Comparison of ENCODE assay signal across 1 fruit fly cellular context in the genomic region with DNA sequence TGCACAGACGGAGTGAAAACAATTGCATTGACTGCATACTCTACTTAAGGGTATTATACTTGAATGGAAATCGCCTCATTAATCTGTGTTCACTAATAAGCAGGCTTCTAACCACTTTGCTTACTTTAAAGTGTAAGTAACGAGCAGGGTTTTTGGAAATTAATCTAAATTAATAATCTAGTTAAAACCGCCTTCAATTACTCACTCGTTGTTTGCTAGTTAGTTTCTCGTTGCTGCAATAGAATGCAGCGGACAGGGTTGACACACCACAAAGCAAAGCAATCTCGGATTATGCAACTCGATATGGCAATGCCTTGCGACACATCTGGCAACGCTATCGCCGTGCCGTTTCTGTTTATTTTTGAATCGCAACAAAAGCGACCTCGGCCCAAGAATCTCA.
TF ChIP-seq lines count a peak whose summit lies in the region.

No protein-coding gene starts in this region.

TF ChIP-seq in whole organism, embryonic, 481 proteins besides CTCF, POLR2A, EP300 and RAD21 (continued from another document and continues in another):
- TF ChIP-seq Poxn (GFP tag; IDR thresholded peaks at IDR 0.05; lab: Robert Waterston, UW) (no peak), CG6791 (GFP tag; IDR thresholded peaks at IDR 0.05; lab: Robert Waterston, UW; ENCODE audit: partially characterized antibody) (peak; percentile 38; the same call in 1 of the 3 replicates), bsh (GFP tag; optimal IDR thresholded peaks at IDR 0.05; lab: Kevin White, UChicago) (peak in 1 of 2 experiments; percentile 13), CG32772 (GFP tag; IDR thresholded peaks at IDR 0.05; lab: Robert Waterston, UW) (no peak), CG10565 (GFP tag; optimal IDR thresholded peaks at IDR 0.05; lab: Kevin White, UChicago) (no peak), Awh (GFP tag; IDR thresholded peaks at IDR 0.05; lab: Robert Waterston, UW) (no peak), CG32767 (GFP tag; IDR thresholded peaks at IDR 0.05; lab: Robert Waterston, UW) (no peak), CG10366 (GFP tag; IDR thresholded peaks at IDR 0.05; lab: Robert Waterston, UW) (no peak), Vsx1 (GFP tag; optimal IDR thresholded peaks at IDR 0.05; lab: Kevin White, UChicago) (no peak), cad (GFP tag; optimal IDR thresholded peaks at IDR 0.05; lab: Kevin White, UChicago) (no peak), PHDP (tag; optimal IDR thresholded peaks at IDR 0.05; lab: Kevin White, UChicago) (no peak), D19B (GFP tag; optimal IDR thresholded peaks at IDR 0.05; lab: Kevin White, UChicago) (no peak), HLH54F (GFP tag; optimal IDR thresholded peaks at IDR 0.05; lab: Kevin White, UChicago) (no peak), ems (GFP tag; optimal IDR thresholded peaks at IDR 0.05; lab: Kevin White, UChicago) (no peak), dmrt11E (tag; optimal IDR thresholded peaks at IDR 0.05; lab: Kevin White, UChicago) (no peak), CG17912 (GFP tag; optimal IDR thresholded peaks at IDR 0.05; lab: Kevin White, UChicago) (no peak), sob (GFP tag; IDR thresholded peaks at IDR 0.05; lab: Robert Waterston, UW) (no peak), Eip74EF (GFP tag; optimal IDR thresholded peaks at IDR 0.05; lab: Kevin White, UChicago) (no peak), H15 (GFP tag; IDR thresholded peaks at IDR 0.05; lab: Robert Waterston, UW) (no peak), kah (GFP tag; optimal IDR thresholded peaks at IDR 0.05; lab: Kevin White, UChicago) (no peak), Camta (GFP tag; optimal IDR thresholded peaks at IDR 0.05; lab: Kevin White, UChicago) (peak; percentile 5), Hr51 (GFP tag; optimal IDR thresholded peaks at IDR 0.05; lab: Kevin White, UChicago) (peak in 1 of 2 experiments; percentile 1), ttk (GFP tag; IDR thresholded peaks at IDR 0.05; lab: Robert Waterston, UW) (no peak), sd (tag; optimal IDR thresholded peaks at IDR 0.05; lab: Kevin White, UChicago) (no peak), CG2678 (tag; optimal IDR thresholded peaks at IDR 0.05; lab: Kevin White, UChicago) (no peak), CG10959 (GFP tag; IDR thresholded peaks at IDR 0.05; lab: Robert Waterston, UW) (no peak), CG2116 (GFP tag; optimal IDR thresholded peaks at IDR 0.05; lab: Kevin White, UChicago) (no peak), mld (GFP tag; IDR thresholded peaks at IDR 0.05; lab: Robert Waterston, UW; ENCODE audit: partially characterized antibody) (no peak), peb (GFP tag; IDR thresholded peaks at IDR 0.05; lab: Robert Waterston, UW) (no peak), chn (GFP tag; optimal IDR thresholded peaks at IDR 0.05; lab: Kevin White, UChicago) (no peak), CG4360 (GFP tag; IDR thresholded peaks at IDR 0.05; lab: Robert Waterston, UW) (no peak), CG4617 (GFP tag; optimal IDR thresholded peaks at IDR 0.05; lab: Kevin White, UChicago; ENCODE audit: borderline replicate concordance) (no peak), dpn (GFP tag; optimal IDR thresholded peaks at IDR 0.05; lab: Kevin White, UChicago) (no peak), CG33213 (GFP tag; optimal IDR thresholded peaks at IDR 0.05; lab: Kevin White, UChicago) (no peak), CG3163 (GFP tag; optimal IDR thresholded peaks at IDR 0.05; lab: Kevin White, UChicago) (no peak), her (GFP tag; optimal IDR thresholded peaks at IDR 0.05; lab: Kevin White, UChicago) (no peak), CG12391 (tag; optimal IDR thresholded peaks at IDR 0.05; lab: Kevin White, UChicago) (no peak), Jarid2 (GFP tag; optimal IDR thresholded peaks at IDR 0.05; lab: Kevin White, UChicago) (no peak), lbe (GFP tag; optimal IDR thresholded peaks at IDR 0.05; lab: Kevin White, UChicago) (no peak), jumu (GFP tag; optimal IDR thresholded peaks at IDR 0.05; lab: Kevin White, UChicago) (no peak), CG12104 (GFP tag; optimal IDR thresholded peaks at IDR 0.05; lab: Kevin White, UChicago) (no peak), Pdp1 (GFP tag; optimal IDR thresholded peaks at IDR 0.05; lab: Kevin White, UChicago) (peak in 1 of 2 experiments; percentile 84), Hr78 (GFP tag; optimal IDR thresholded peaks at IDR 0.05; lab: Kevin White, UChicago) (peak in 1 of 2 experiments; percentile 21), Max (GFP tag; optimal IDR thresholded peaks at IDR 0.05; lab: Kevin White, UChicago) (no peak), CG6175 (GFP tag; IDR thresholded peaks at IDR 0.05; lab: Robert Waterston, UW) (no peak), slou (GFP tag; optimal IDR thresholded peaks at IDR 0.05; lab: Kevin White, UChicago) (no peak), CG15479 (GFP tag; optimal IDR thresholded peaks at IDR 0.05; lab: Kevin White, UChicago) (no peak), gcm (GFP tag; optimal IDR thresholded peaks at IDR 0.05; lab: Kevin White, UChicago) (no peak), CG15269 (tag; optimal IDR thresholded peaks at IDR 0.05; lab: Kevin White, UChicago) (no peak), CG5180 (GFP tag; optimal IDR thresholded peaks at IDR 0.05; lab: Kevin White, UChicago) (no peak), corto (GFP tag; optimal IDR thresholded peaks at IDR 0.05; lab: Kevin White, UChicago) (no peak), Lim3 (GFP tag; IDR thresholded peaks at IDR 0.05; lab: Robert Waterston, UW) (no peak), insv (GFP tag; optimal IDR thresholded peaks at IDR 0.05; lab: Kevin White, UChicago) (no peak), Hand (GFP tag; optimal IDR thresholded peaks at IDR 0.05; lab: Kevin White, UChicago) (no peak), fd96Cb (tag; optimal IDR thresholded peaks at IDR 0.05; lab: Kevin White, UChicago) (peak; percentile 12), CG3065 (GFP tag; optimal IDR thresholded peaks at IDR 0.05; lab: Kevin White, UChicago) (no peak), gt (GFP tag; IDR thresholded peaks at IDR 0.05; lab: Robert Waterston, UW) (no peak), caup (GFP tag; optimal IDR thresholded peaks at IDR 0.05; lab: Kevin White, UChicago; ENCODE audit: severe bottlenecking) (no peak), CG3407 (GFP tag; optimal IDR thresholded peaks at IDR 0.05; lab: Kevin White, UChicago) (no peak), lov (optimal IDR thresholded peaks at IDR 0.05; lab: Kevin White, UChicago) (no peak), lov (GFP tag; IDR thresholded peaks at IDR 0.05; lab: Robert Waterston, UW) (no peak), cwo (GFP tag; optimal IDR thresholded peaks at IDR 0.05; lab: Kevin White, UChicago) (no peak), sens (GFP tag; lab: Kevin White, UChicago) (peak; percentile 91), CoRest (tag; optimal IDR thresholded peaks at IDR 0.05; lab: Kevin White, UChicago) (no peak), phol (tag; optimal IDR thresholded peaks at IDR 0.05; lab: Kevin White, UChicago) (peak; percentile 24), CHES-1-like (GFP tag; optimal IDR thresholded peaks at IDR 0.05; lab: Kevin White, UChicago) (no peak), trem (tag; optimal IDR thresholded peaks at IDR 0.05; lab: Kevin White, UChicago) (no peak), CG31224 (GFP tag; IDR thresholded peaks at IDR 0.05; lab: Robert Waterston, UW) (no peak), CG7745 (tag; optimal IDR thresholded peaks at IDR 0.05; lab: Kevin White, UChicago) (no peak), ro (GFP tag; IDR thresholded peaks at IDR 0.05; lab: Robert Waterston, UW) (no peak), Lpt (GFP tag; optimal IDR thresholded peaks at IDR 0.05; lab: Kevin White, UChicago) (no peak), Dll (GFP tag; IDR thresholded peaks at IDR 0.05; lab: Robert Waterston, UW; ENCODE audit: partially characterized antibody) (no peak), NfI (GFP tag; optimal IDR thresholded peaks at IDR 0.05; lab: Kevin White, UChicago) (no peak), wdn (GFP tag; IDR thresholded peaks at IDR 0.05; lab: Robert Waterston, UW) (no peak), pum (GFP tag; optimal IDR thresholded peaks at IDR 0.05; lab: Kevin White, UChicago) (no peak), Med (GFP tag; lab: Kevin White, UChicago) (peak; percentile 60), CG18262 (tag; optimal IDR thresholded peaks at IDR 0.05; lab: Kevin White, UChicago) (peak; percentile 17), tll (GFP tag; optimal IDR thresholded peaks at IDR 0.05; lab: Kevin White, UChicago) (no peak), CG6654 (GFP tag; optimal IDR thresholded peaks at IDR 0.05; lab: Kevin White, UChicago) (no peak), otp (GFP tag; IDR thresholded peaks at IDR 0.05; lab: Robert Waterston, UW) (no peak), CG31441 (GFP tag; IDR thresholded peaks at IDR 0.05; lab: Robert Waterston, UW) (no peak), nmo (GFP tag; optimal IDR thresholded peaks at IDR 0.05; lab: Kevin White, UChicago) (peak; percentile 20), Oaz (GFP tag; IDR thresholded peaks at IDR 0.05; lab: Robert Waterston, UW) (no peak), gem (tag; optimal IDR thresholded peaks at IDR 0.05; lab: Kevin White, UChicago) (peak; percentile 37), CG15514 (GFP tag; optimal IDR thresholded peaks at IDR 0.05; lab: Kevin White, UChicago) (no peak), sqz (GFP tag; optimal IDR thresholded peaks at IDR 0.05; lab: Kevin White, UChicago) (no peak), CG4730 (GFP tag; IDR thresholded peaks at IDR 0.05; lab: Robert Waterston, UW) (no peak), Atf3 (GFP tag; optimal IDR thresholded peaks at IDR 0.05; lab: Kevin White, UChicago) (no peak), Nf-YA (GFP tag; IDR thresholded peaks at IDR 0.05; lab: Robert Waterston, UW) (no peak), Ssrp (tag; optimal IDR thresholded peaks at IDR 0.05; lab: Kevin White, UChicago) (peak; percentile 15), mirr (GFP tag; optimal IDR thresholded peaks at IDR 0.05; lab: Kevin White, UChicago) (no peak), Blimp-1 (GFP tag; optimal IDR thresholded peaks at IDR 0.05; lab: Kevin White, UChicago) (no peak), Doc2 (GFP tag; IDR thresholded peaks at IDR 0.05; lab: Robert Waterston, UW) (no peak), CG8765 (GFP tag; IDR thresholded peaks at IDR 0.05; lab: Robert Waterston, UW) (no peak), CG14014 (GFP tag; IDR thresholded peaks at IDR 0.05; lab: Robert Waterston, UW) (no peak), Stat92E (GFP tag; optimal IDR thresholded peaks at IDR 0.05; lab: Kevin White, UChicago) (no peak), CG6813 (GFP tag; optimal IDR thresholded peaks at IDR 0.05; lab: Kevin White, UChicago) (no peak), ATbp (GFP tag; optimal IDR thresholded peaks at IDR 0.05; lab: Kevin White, UChicago) (peak; percentile 7), CG6854 (GFP tag; optimal IDR thresholded peaks at IDR 0.05; lab: Kevin White, UChicago) (no peak), so (GFP tag; IDR thresholded peaks at IDR 0.05; lab: Robert Waterston, UW) (no peak), CG13287 (GFP tag; IDR thresholded peaks at IDR 0.05; lab: Robert Waterston, UW; ENCODE audit: partially characterized antibody) (no peak), tgo (GFP tag; IDR thresholded peaks at IDR 0.05; lab: Robert Waterston, UW) (no peak), emc (GFP tag; optimal IDR thresholded peaks at IDR 0.05; lab: Kevin White, UChicago) (no peak), CG14710 (tag; optimal IDR thresholded peaks at IDR 0.05; lab: Kevin White, UChicago) (peak; percentile 4), CG3995 (GFP tag; optimal IDR thresholded peaks at IDR 0.05; lab: Kevin White, UChicago) (no peak), Hey (tag; optimal IDR thresholded peaks at IDR 0.05; lab: Kevin White, UChicago) (no peak), E2f1 (GFP tag; IDR thresholded peaks at IDR 0.05; lab: Robert Waterston, UW) (no peak), yki (optimal IDR thresholded peaks at IDR 0.05; lab: Kevin White, UChicago) (no peak), CG1792 (GFP tag; optimal IDR thresholded peaks at IDR 0.05; lab: Kevin White, UChicago) (no peak), Gug (GFP tag; IDR thresholded peaks at IDR 0.05; lab: Robert Waterston, UW) (no peak), CG17359 (tag; optimal IDR thresholded peaks at IDR 0.05; lab: Kevin White, UChicago) (peak; percentile 15), CG34422 (GFP tag; IDR thresholded peaks at IDR 0.05; lab: Robert Waterston, UW) (no peak), hb (GFP tag; IDR thresholded peaks at IDR 0.05; lab: Robert Waterston, UW; ENCODE audit: partially characterized antibody) (no peak), CG1603 (tag; optimal IDR thresholded peaks at IDR 0.05; lab: Kevin White, UChicago) (peak; percentile 31), btn (GFP tag; optimal IDR thresholded peaks at IDR 0.05; lab: Kevin White, UChicago) (no peak), oc (tag; optimal IDR thresholded peaks at IDR 0.05; lab: Kevin White, UChicago) (no peak), dati (GFP tag; IDR thresholded peaks at IDR 0.05; lab: Robert Waterston, UW) (no peak), TFAM (GFP tag; optimal IDR thresholded peaks at IDR 0.05; lab: Kevin White, UChicago) (no peak), CG3847 (GFP tag; IDR thresholded peaks at IDR 0.05; lab: Robert Waterston, UW) (0 out of 2 replicates have a peak, but pooled peaks have one; percentile 5), MESR4 (GFP tag; optimal IDR thresholded peaks at IDR 0.05; lab: Kevin White, UChicago) (no peak), ac (GFP tag; optimal IDR thresholded peaks at IDR 0.05; lab: Kevin White, UChicago) (no peak), CG17568 (GFP tag; optimal IDR thresholded peaks at IDR 0.05; lab: Kevin White, UChicago) (no peak), sug (tag; optimal IDR thresholded peaks at IDR 0.05; lab: Kevin White, UChicago) (no peak), CG33557 (GFP tag; optimal IDR thresholded peaks at IDR 0.05; lab: Kevin White, UChicago) (no peak), CG2875 (GFP tag; optimal IDR thresholded peaks at IDR 0.05; lab: Kevin White, UChicago) (no peak), psq (GFP tag; optimal IDR thresholded peaks at IDR 0.05; lab: Kevin White, UChicago) (no peak), nom (GFP tag; optimal IDR thresholded peaks at IDR 0.05; lab: Kevin White, UChicago) (no peak), cg (GFP tag; optimal IDR thresholded peaks at IDR 0.05; lab: Kevin White, UChicago) (no peak), mam (GFP tag; optimal IDR thresholded peaks at IDR 0.05; lab: Kevin White, UChicago) (no peak), CG11504 (tag; optimal IDR thresholded peaks at IDR 0.05; lab: Kevin White, UChicago) (peak; percentile 21), da (GFP tag; optimal IDR thresholded peaks at IDR 0.05; lab: Kevin White, UChicago) (no peak), esg (GFP tag; conservative IDR thresholded peaks at IDR 0.05; lab: Robert Waterston, UW) (no peak), zen (tag; optimal IDR thresholded peaks at IDR 0.05; lab: Kevin White, UChicago) (no peak), CG42726 (GFP tag; IDR thresholded peaks at IDR 0.05; lab: Robert Waterston, UW; ENCODE audit: partially characterized antibody) (no peak), Ptx1 (GFP tag; IDR thresholded peaks at IDR 0.05; lab: Robert Waterston, UW) (no peak)
